Worm (Caenorhabditis elegans) whole organism, L2 larva: ENCODE measurements around the gene mpk-1.

Experiments
- alr-1 ChIP-seq: fragments of 150-350 bp; optimal IDR thresholded peaks from 2 replicates; lab custom pipeline; 2014; ENCODE audit warnings: missing biosample characterization, missing genetic modification characterization
- skn-1 ChIP-seq: sonication (generic microtip); optimal IDR thresholded peaks from 2 replicates; lab custom pipeline; 2017; ENCODE audit warnings: missing biosample characterization, missing genetic modification characterization

DNA sequence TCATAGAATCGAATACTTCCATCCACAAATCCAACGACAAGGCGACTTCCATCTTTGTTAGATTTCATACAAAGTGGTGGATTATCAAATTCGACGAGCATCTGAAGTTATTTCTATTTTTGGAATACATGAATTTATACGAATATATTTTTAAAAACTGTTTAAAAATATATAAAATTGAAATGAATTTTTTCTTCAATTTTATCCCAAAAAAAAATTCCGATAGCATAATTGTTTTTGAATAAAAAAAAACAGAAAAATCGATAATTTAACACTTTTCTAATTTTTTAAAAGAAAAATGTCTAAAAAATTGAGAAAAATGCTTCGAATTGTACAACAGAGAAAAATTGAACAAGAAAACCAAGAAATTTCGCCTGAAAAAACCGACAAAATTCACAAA, 19.7 kb upstream of the mpk-1 start, which contains the start of gene Y44F5A.1:
- no peak for TF ChIP-seq skn-1 (tag; lab: Kevin White, UChicago)
- no peak for TF ChIP-seq alr-1
